Worm (Caenorhabditis elegans) whole organism, early embryonic: ENCODE data around the gene fbxc-47.
A peak's percentile ranks its signal among the peaks of the same experiment; 100 is the strongest.

Experiments
- B0310.2 ChIP-seq: sonication (generic microtip); optimal IDR thresholded peaks from 2 replicates; lab custom pipeline; 2016; ENCODE audit warnings: mild to moderate bottlenecking, missing genetic modification characterization, missing compliant biosample characterization
- F13C5.2 ChIP-seq: sonication (generic microtip); optimal IDR thresholded peaks from 2 replicates; lab custom pipeline; 2017; ENCODE audit warnings: mild to moderate bottlenecking, missing genetic modification characterization, inconsistent platforms, missing compliant biosample characterization
- aly-1 ChIP-seq: sonication (generic microtip); optimal IDR thresholded peaks from 2 replicates; lab custom pipeline; 2016; ENCODE audit warnings: missing genetic modification characterization, missing compliant biosample characterization
- ama-1 ChIP-seq: fragments of 150-350 bp; optimal IDR thresholded peaks from 2 replicates; lab custom pipeline; 2014
- ceh-13 ChIP-seq: fragments of 200-800 bp; sonication (Bioruptor generic); optimal IDR thresholded peaks from 2 replicates; lab custom pipeline; 2018; ENCODE audit warnings: mild to moderate bottlenecking, missing genetic modification characterization, missing compliant biosample characterization
- ceh-36 ChIP-seq: sonication (generic microtip); optimal IDR thresholded peaks from 2 replicates; lab custom pipeline; 2016; ENCODE audit warnings: missing genetic modification characterization, inconsistent platforms, missing compliant biosample characterization
- ets-7 ChIP-seq: sonication (generic microtip); optimal IDR thresholded peaks from 2 replicates; lab custom pipeline; 2016; ENCODE audit warnings: missing genotype, missing genetic modification characterization, missing compliant biosample characterization
- flt-1 ChIP-seq: fragments of 200-800 bp; sonication (Bioruptor generic); IDR thresholded peaks from 2 replicates; pipeline ENCODE4 v1.3.6; 2022; ENCODE audit warnings: missing genetic modification characterization, missing compliant biosample characterization
- hmbx-1 ChIP-seq: sonication (generic microtip); optimal IDR thresholded peaks from 2 replicates; lab custom pipeline; 2016; ENCODE audit warnings: mild to moderate bottlenecking, missing genetic modification characterization, missing compliant biosample characterization
- hmg-4 ChIP-seq: fragments of 200-800 bp; sonication (Bioruptor generic); optimal IDR thresholded peaks from 2 replicates; lab custom pipeline; 2018; ENCODE audit warnings: mild to moderate bottlenecking, missing genetic modification characterization, missing compliant biosample characterization
- hnd-1 ChIP-seq: sonication (generic microtip); optimal IDR thresholded peaks from 2 replicates; lab custom pipeline; 2016; ENCODE audit warnings: missing genetic modification characterization, missing compliant biosample characterization
- pes-1 ChIP-seq: fragments of 200-800 bp; sonication (Bioruptor generic); IDR thresholded peaks from 2 replicates; pipeline ENCODE4 v1.3.6; 2022; ENCODE audit warnings: missing genetic modification reagents, missing genetic modification characterization, missing compliant biosample characterization
- scrt-1 ChIP-seq: fragments of 200-800 bp; sonication (Bioruptor generic); IDR thresholded peaks from 2 replicates; pipeline ENCODE4 v1.3.6; 2022; ENCODE audit warnings: missing genetic modification characterization, missing compliant biosample characterization
- sea-1 ChIP-seq: fragments of 200-800 bp; sonication (Bioruptor generic); conservative IDR thresholded peaks from 2 replicates; pipeline ENCODE4 v1.3.6; 2022; ENCODE audit warnings: missing genetic modification characterization, missing compliant biosample characterization
- tbx-11 ChIP-seq: fragments of 200-800 bp; sonication (Bioruptor generic); IDR thresholded peaks from 2 replicates; pipeline ENCODE4 v1.3.6; 2022; ENCODE audit warnings: missing genetic modification characterization, missing compliant biosample characterization
- tbx-37 ChIP-seq: fragments of 200-800 bp; sonication (Bioruptor generic); conservative IDR thresholded peaks from 2 replicates; pipeline ENCODE4 v1.3.6; 2022; ENCODE audit warnings: missing genetic modification reagents, missing genetic modification characterization, missing compliant biosample characterization
- tra-4 ChIP-seq: sonication (generic microtip); optimal IDR thresholded peaks from 2 replicates; lab custom pipeline; 2017; ENCODE audit warnings: missing genetic modification characterization, missing compliant biosample characterization

Gene fbxc-47

DNA sequence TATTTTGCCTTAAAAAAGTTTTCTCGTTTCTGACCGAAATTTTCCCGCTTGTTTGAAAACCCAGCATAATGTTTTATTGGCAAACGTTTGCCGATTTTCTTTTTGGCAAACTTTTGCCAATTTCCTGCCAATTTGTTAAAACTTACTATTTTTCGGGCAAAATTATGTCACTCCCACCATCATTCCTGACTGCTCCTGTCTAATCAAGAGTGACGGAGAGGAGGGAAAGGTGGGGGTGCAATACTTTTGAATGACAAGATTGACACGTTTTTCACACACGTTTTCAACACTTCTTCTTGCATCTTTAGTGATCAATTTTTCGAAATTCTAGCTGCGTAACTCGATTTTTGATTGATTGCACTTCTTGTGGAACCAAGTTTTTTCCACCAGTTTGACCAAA, 23.8 kb upstream of the fbxc-47 start:
- TF ChIP-seq B0310.2 (tag; lab: Kevin White, UChicago) (no peak), tbx-11 (no peak), ama-1 (lab: Kevin White, UChicago) (no peak), tbx-37 (no peak), hmg-4 (no peak), aly-1 (tag; lab: Kevin White, UChicago) (no peak), hnd-1 (tag; lab: Kevin White, UChicago) (no peak), scrt-1 (no peak), ceh-13 (no peak), ceh-36 (tag; lab: Kevin White, UChicago) (no peak), pes-1 (no peak), ets-7 (tag; lab: Kevin White, UChicago) (no peak), F13C5.2 (tag; lab: Kevin White, UChicago) (no peak)

DNA sequence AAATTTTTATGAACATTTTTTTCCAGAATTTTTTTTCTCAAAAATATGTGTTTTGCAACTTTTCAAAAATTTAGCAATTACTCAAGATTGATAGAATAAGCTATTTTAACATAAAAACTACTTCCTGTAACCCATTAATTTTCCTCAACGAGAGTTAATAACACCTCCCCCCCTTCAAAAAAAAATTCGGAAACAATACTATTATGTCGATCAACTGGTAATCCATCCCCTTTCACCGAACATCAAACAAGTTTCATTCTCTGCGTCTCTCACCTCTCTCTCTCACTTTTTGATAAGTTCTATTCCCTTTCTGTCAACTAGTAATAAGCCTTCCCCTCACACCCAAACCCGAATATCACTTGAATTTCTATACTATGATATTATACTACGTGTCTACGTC, 21.4 kb upstream of the fbxc-47 start, which contains the start of gene glct-6:
Gene glct-6, plus strand, starts transcription at position 301 of the 400 bp plus-strand sequence.
- TF ChIP-seq flt-1 (GFP tag; lab: Robert Waterston, UW) = no peak
- TF ChIP-seq sea-1 (GFP tag; lab: Robert Waterston, UW) = no peak
- TF ChIP-seq aly-1 (tag; lab: Kevin White, UChicago) = no peak
- TF ChIP-seq hmbx-1 (tag; lab: Kevin White, UChicago) = no peak
- no peak for TF ChIP-seq tbx-11

DNA sequence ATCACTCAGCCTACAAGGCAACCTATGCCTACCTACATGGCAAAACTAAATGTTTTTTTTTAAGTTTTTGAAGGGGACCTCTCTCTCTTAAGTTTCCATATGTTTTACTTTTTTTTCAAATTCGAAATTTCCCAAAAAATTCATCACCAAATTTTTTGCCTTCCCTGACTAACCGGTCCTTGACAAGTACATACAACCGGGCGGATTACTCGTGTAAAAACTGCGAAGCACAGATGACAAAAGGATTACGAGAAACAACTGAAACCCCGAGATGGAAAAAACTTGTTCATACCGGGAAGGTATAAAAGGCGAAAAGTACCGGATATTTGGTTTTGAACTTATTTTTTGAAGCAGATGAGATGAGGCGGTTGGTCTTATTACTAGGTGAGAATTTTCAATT, 10.9 kb upstream of the fbxc-47 start, which contains the start of gene K09B3.1:
Gene K09B3.1, plus strand, starts transcription at position 301 of the 400 bp plus-strand sequence.
- TF ChIP-seq pes-1 (no peak), hmg-4 (no peak), hnd-1 (tag; lab: Kevin White, UChicago) (no peak), tra-4 (tag; lab: Kevin White, UChicago) (no peak), aly-1 (tag; lab: Kevin White, UChicago) (no peak), B0310.2 (tag; lab: Kevin White, UChicago) (no peak), tbx-11 (no peak), ets-7 (tag; lab: Kevin White, UChicago) (no peak), tbx-37 (no peak), hmbx-1 (tag; lab: Kevin White, UChicago) (no peak), flt-1 (GFP tag; lab: Robert Waterston, UW) (no peak), ceh-36 (tag; lab: Kevin White, UChicago) (no peak), F13C5.2 (tag; lab: Kevin White, UChicago) (no peak), scrt-1 (no peak), ceh-13 (no peak), ama-1 (lab: Kevin White, UChicago) (no peak), sea-1 (GFP tag; lab: Robert Waterston, UW) (no peak)

DNA sequence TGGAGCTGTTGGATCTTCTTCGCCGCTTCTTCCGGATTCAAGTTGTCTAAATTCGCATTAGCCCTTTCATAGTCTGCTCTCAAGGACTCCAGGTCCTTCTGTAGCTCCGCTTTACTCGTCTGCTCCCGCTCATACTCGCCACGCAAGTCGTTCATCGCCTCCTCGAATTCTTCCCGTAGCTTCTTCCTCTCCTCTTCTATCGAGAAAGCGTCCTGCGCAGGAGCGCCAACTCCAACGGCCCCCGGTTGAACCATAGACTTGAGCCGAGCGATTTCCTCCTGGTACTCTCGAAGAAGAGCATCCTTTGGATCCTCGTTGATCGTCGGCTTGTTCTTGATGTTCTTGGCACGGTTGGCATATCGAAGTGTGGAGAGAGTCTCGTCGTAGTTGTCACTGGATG, 7.9 kb upstream of the fbxc-47 start:
- TF ChIP-seq sea-1 (GFP tag; lab: Robert Waterston, UW) = no peak
- TF ChIP-seq hmg-4 = no peak
- TF ChIP-seq ceh-13 = no peak
- no peak for TF ChIP-seq pes-1
- TF ChIP-seq tbx-37 = no peak
- no peak for TF ChIP-seq ceh-36 (tag; lab: Kevin White, UChicago)
- no peak for TF ChIP-seq tra-4 (tag; lab: Kevin White, UChicago)
- TF ChIP-seq F13C5.2 (tag; lab: Kevin White, UChicago) = no peak
- TF ChIP-seq B0310.2 (tag; lab: Kevin White, UChicago) = no peak
- TF ChIP-seq scrt-1 = no peak
- no peak for TF ChIP-seq flt-1 (GFP tag; lab: Robert Waterston, UW)
- TF ChIP-seq hnd-1 (tag; lab: Kevin White, UChicago) = no peak
- no peak for TF ChIP-seq hmbx-1 (tag; lab: Kevin White, UChicago)
- no peak for TF ChIP-seq aly-1 (tag; lab: Kevin White, UChicago)
- no peak for TF ChIP-seq ama-1 (lab: Kevin White, UChicago)

DNA sequence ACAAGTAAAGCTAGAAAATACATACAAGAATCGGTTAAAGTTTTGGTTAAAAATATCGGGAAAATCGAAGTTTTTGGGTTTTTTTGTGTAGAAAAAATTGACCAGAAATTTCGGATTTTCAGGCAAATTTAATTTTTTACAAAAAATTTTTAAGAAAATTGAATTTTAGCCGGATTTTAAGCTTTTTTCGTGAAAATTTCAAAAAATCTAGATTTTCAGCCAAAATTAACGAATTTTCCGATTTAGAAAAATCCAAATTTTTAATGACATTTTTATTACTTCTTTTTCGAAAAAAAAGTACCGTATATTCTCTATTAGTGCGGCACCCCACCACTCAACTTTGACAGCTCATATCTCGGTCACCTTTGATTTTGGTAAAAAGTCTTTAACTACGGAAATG, 4.4 kb upstream of the fbxc-47 start, which contains the start of gene osm-3:
Gene osm-3, minus strand, starts transcription at position 101 of the 400 bp plus-strand sequence.
- no peak for TF ChIP-seq hnd-1 (tag; lab: Kevin White, UChicago)
- TF ChIP-seq ama-1 (lab: Kevin White, UChicago) = no peak
- no peak for TF ChIP-seq tbx-11
- no peak for TF ChIP-seq F13C5.2 (tag; lab: Kevin White, UChicago)
- TF ChIP-seq pes-1 = no peak
- no peak for TF ChIP-seq sea-1 (GFP tag; lab: Robert Waterston, UW)
- no peak for TF ChIP-seq B0310.2 (tag; lab: Kevin White, UChicago)
- no peak for TF ChIP-seq ceh-13
- no peak for TF ChIP-seq scrt-1
- TF ChIP-seq tra-4 (tag; lab: Kevin White, UChicago) = no peak
- TF ChIP-seq aly-1 (tag; lab: Kevin White, UChicago) = no peak
- TF ChIP-seq flt-1 (GFP tag; lab: Robert Waterston, UW) = no peak

DNA sequence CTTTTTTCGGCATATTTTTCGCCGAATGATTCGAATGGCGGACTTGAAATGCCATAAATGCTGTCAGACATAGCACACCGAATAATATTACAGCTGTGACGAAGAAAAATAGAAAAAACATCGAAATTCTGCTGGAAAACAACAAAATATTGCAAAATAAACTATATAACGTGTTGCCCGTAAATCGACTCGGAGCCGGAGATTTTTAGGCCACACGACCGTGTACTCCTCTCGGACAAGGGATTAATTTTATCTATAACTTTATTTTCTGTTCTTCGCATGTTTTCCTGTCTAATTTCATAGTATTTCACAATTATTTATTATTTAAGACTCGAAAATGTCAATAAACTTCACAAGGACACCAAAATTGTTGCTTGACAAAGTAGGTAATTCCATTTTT, 2.1 kb upstream of the fbxc-47 start, which contains the start of the genes algn-14 and M02B7.2:
Gene algn-14, minus strand, starts transcription at position 175 of the 400 bp plus-strand sequence.
Gene M02B7.2, plus strand, starts transcription at position 330 of the 400 bp plus-strand sequence.
- TF ChIP-seq flt-1 (GFP tag; lab: Robert Waterston, UW) (no peak), tbx-11 (no peak), ceh-13 (no peak), pes-1 (peak; percentile 50; the same call in 1 of the 2 replicates), ceh-36 (tag; lab: Kevin White, UChicago) (no peak), scrt-1 (no peak), sea-1 (GFP tag; lab: Robert Waterston, UW) (no peak), tbx-37 (peak; percentile 63; the same call in 1 of the 2 replicates), aly-1 (tag; lab: Kevin White, UChicago) (no peak)

DNA sequence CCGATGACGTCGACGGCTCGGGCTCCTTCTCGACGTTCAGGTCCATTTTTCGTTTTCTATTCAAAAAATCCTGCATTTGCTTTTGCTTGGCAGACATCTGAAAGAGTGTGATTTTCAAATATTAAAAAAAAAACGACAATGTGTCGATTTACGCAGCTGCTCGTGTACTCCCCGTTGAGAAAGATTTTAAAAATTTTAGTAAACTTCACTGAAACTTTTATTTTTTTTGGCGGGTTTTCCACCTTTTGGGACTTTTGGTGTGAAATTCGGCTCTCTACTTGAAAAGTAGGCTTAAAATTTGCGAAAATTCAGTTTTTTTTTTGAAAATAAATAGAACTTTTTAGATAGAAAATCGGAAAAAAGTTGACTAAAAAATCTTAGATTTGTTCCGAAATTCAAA, 1.8 kb downstream of the fbxc-47 start, which contains the start of gene M02B7.7:
Gene M02B7.7, minus strand, starts transcription at position 101 of the 400 bp plus-strand sequence.
- TF ChIP-seq scrt-1 = no peak
- no peak for TF ChIP-seq ceh-13
- TF ChIP-seq ets-7 (tag; lab: Kevin White, UChicago) = no peak
- TF ChIP-seq ama-1 (lab: Kevin White, UChicago) = no peak
- no peak for TF ChIP-seq sea-1 (GFP tag; lab: Robert Waterston, UW)
- TF ChIP-seq tbx-11 = no peak
- no peak for TF ChIP-seq hmg-4
- no peak for TF ChIP-seq flt-1 (GFP tag; lab: Robert Waterston, UW)
- TF ChIP-seq hmbx-1 (tag; lab: Kevin White, UChicago) = no peak
- no peak for TF ChIP-seq hnd-1 (tag; lab: Kevin White, UChicago)
- TF ChIP-seq B0310.2 (tag; lab: Kevin White, UChicago) = no peak
- no peak for TF ChIP-seq tra-4 (tag; lab: Kevin White, UChicago)
